Worm (Caenorhabditis elegans): ENCODE measurements around the gene srg-53.

DNA sequence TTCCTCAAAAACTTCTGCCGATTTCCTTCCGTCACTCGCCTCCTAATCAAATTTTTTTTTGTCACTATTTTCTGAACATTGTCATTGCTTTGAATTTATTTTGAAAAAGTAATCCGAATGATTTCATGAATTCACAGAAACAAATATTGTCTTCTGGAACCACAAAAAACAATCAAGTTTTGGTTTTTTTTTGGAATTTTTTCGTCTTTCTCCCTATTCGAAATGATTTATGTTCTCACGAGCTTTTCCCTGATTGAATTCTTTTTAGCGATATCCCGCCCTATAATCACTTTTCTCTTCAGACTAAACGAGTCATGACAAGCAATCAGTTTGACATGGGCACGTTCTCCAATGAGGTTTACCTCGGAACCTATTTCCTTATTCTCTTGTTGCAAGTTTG, 45.9 kb upstream of the srg-53 start, which contains the start of gene F41H8.1:
- TF ChIP-seq scrt-1 (GFP tag; IDR thresholded peaks at IDR 0.05) (no peak), hmbx-1 (tag; optimal IDR thresholded peaks at IDR 0.05) (no peak), ceh-36 (tag; optimal IDR thresholded peaks at IDR 0.05) (no peak), ceh-13 (GFP tag; optimal IDR thresholded peaks at IDR 0.05) (no peak), ama-1 (optimal IDR thresholded peaks at IDR 0.05) (no peak)
